Worm (Caenorhabditis elegans) whole organism, L1 larva: ENCODE results near the gene wrt-6.

ENCODE experiments used
- C16A3.4 ChIP-seq: fragments of 150-350 bp; optimal IDR thresholded peaks from 2 replicates; lab custom pipeline; 2014; ENCODE audit warnings: missing biosample characterization, missing genetic modification characterization
- C34B4.2 ChIP-seq: sonication (generic microtip); optimal IDR thresholded peaks from 2 replicates; lab custom pipeline; 2017; ENCODE audit warnings: mild to moderate bottlenecking, missing genetic modification characterization, missing compliant biosample characterization
- F16B12.6 ChIP-seq: fragments of 150-350 bp; optimal IDR thresholded peaks from 2 replicates; lab custom pipeline; 2014; ENCODE audit warnings: missing biosample characterization, missing genetic modification characterization
- aha-1 ChIP-seq: fragments of 150-350 bp; optimal IDR thresholded peaks from 2 replicates; lab custom pipeline; 2014; ENCODE audit warnings: missing biosample characterization, missing genetic modification characterization
- alr-1 ChIP-seq: fragments of 200-800 bp; sonication (Bioruptor generic); optimal IDR thresholded peaks from 2 replicates; lab custom pipeline; 2018; ENCODE audit warnings: borderline replicate concordance, mild to moderate bottlenecking, missing genetic modification characterization, missing compliant biosample characterization
- aly-2 ChIP-seq: fragments of 150-350 bp; optimal IDR thresholded peaks from 2 replicates; lab custom pipeline; 2014; ENCODE audit warnings: missing biosample characterization, missing genetic modification characterization
- ceh-63 ChIP-seq: fragments of 200-800 bp; sonication (Bioruptor generic); optimal IDR thresholded peaks from 2 replicates; lab custom pipeline; 2018; ENCODE audit warnings: mild to moderate bottlenecking, missing genetic modification characterization, missing compliant biosample characterization
- ceh-8 ChIP-seq: fragments of 200-800 bp; sonication (Bioruptor generic); optimal IDR thresholded peaks from 2 replicates; lab custom pipeline; 2018; ENCODE audit warnings: mild to moderate bottlenecking, missing genetic modification characterization, moderate library complexity, missing compliant biosample characterization
- ceh-90 ChIP-seq: sonication (generic microtip); optimal IDR thresholded peaks from 2 replicates; lab custom pipeline; 2016; ENCODE audit warnings: missing genetic modification characterization, missing compliant biosample characterization
- dpl-1 ChIP-seq, 3 experiments: fragments of 150-350 bp in 2 of 3; sonication (generic microtip) in 1 of 3; optimal IDR thresholded peaks; 2 replicates each; lab custom pipeline; 2014 to 2017; ENCODE audit warnings: missing biosample characterization in 3 of 3, missing genetic modification characterization in 3 of 3, missing genetic modification reagents in 3 of 3
- efl-1 ChIP-seq, 4 experiments: fragments of 150-350 bp; optimal IDR thresholded peaks in 3 of 4; peaks in 1 of 4; 1 replicate in 1 of 4; 2 replicates in 3 of 4; lab custom pipeline; 2014; ENCODE audit warnings: missing biosample characterization in 2 of 4, missing genetic modification characterization in 2 of 4, missing genetic modification reagents in 2 of 4
- elt-3 ChIP-seq, 6 experiments: fragments of 150-350 bp in 1 of 6; sonication (generic microtip); optimal IDR thresholded peaks; 2 replicates each; lab custom pipeline; 2017 to 2018; ENCODE audit warnings: missing biosample characterization in 6 of 6, missing genetic modification characterization in 6 of 6, inconsistent platforms in 1 of 6
- fkh-10 ChIP-seq: sonication (generic microtip); optimal IDR thresholded peaks from 2 replicates; lab custom pipeline; 2017; ENCODE audit warnings: missing biosample characterization, missing genetic modification reagents, missing genetic modification characterization
- fkh-4 ChIP-seq: sonication (generic microtip); optimal IDR thresholded peaks from 2 replicates; lab custom pipeline; 2016; ENCODE audit warnings: missing compliant biosample characterization, missing genetic modification characterization, borderline replicate concordance
- hlh-17 ChIP-seq: fragments of 200-800 bp; sonication (Bioruptor generic); optimal IDR thresholded peaks from 2 replicates; lab custom pipeline; 2018; ENCODE audit warnings: missing genetic modification characterization, mild to moderate bottlenecking, missing compliant biosample characterization, moderate library complexity, borderline replicate concordance
- hlh-4 ChIP-seq: sonication (generic microtip); optimal IDR thresholded peaks from 2 replicates; lab custom pipeline; 2016; ENCODE audit warnings: mild to moderate bottlenecking, missing genetic modification characterization, missing compliant biosample characterization
- hpl-2 ChIP-seq: fragments of 150-350 bp; optimal IDR thresholded peaks from 2 replicates; lab custom pipeline; 2014; ENCODE audit warnings: missing biosample characterization, missing genetic modification reagents, missing genetic modification characterization
- jun-1 ChIP-seq: fragments of 150-350 bp; optimal IDR thresholded peaks from 2 replicates; lab custom pipeline; 2014; ENCODE audit warnings: missing biosample characterization, missing genetic modification reagents, missing genetic modification characterization
- lin-13 ChIP-seq: fragments of 150-350 bp; optimal IDR thresholded peaks from 2 replicates; lab custom pipeline; 2014; ENCODE audit warnings: missing biosample characterization, missing genetic modification reagents, missing genetic modification characterization
- lin-14 ChIP-seq: fragments of 200-800 bp; sonication (Bioruptor generic); optimal IDR thresholded peaks from 2 replicates; lab custom pipeline; 2018; ENCODE audit warnings: mild to moderate bottlenecking, missing genetic modification characterization, moderate library complexity, missing compliant biosample characterization
- lin-15B ChIP-seq: fragments of 150-350 bp; sonication (generic microtip); optimal IDR thresholded peaks from 3 replicates; lab custom pipeline; 2014; ENCODE audit warnings: missing biosample characterization, missing genetic modification characterization
- lin-39 ChIP-seq: fragments of 150-350 bp; optimal IDR thresholded peaks from 2 replicates; lab custom pipeline; 2014; ENCODE audit warnings: missing biosample characterization, missing genetic modification reagents, missing genetic modification characterization
- mdl-1 ChIP-seq, 2 experiments: fragments of 150-350 bp; optimal IDR thresholded peaks; 2 replicates each; lab custom pipeline; 2014 to 2017; ENCODE audit warnings: missing biosample characterization in 2 of 2, missing genetic modification characterization in 2 of 2, inconsistent platforms in 1 of 2
- mep-1 ChIP-seq: fragments of 150-350 bp; optimal IDR thresholded peaks from 2 replicates; lab custom pipeline; 2014; ENCODE audit warnings: missing biosample characterization, missing genetic modification characterization
- nhr-11 ChIP-seq: fragments of 150-350 bp; optimal IDR thresholded peaks from 2 replicates; lab custom pipeline; 2014; ENCODE audit warnings: missing biosample characterization, missing genetic modification characterization
- nhr-12 ChIP-seq: sonication (generic microtip); optimal IDR thresholded peaks from 2 replicates; lab custom pipeline; 2017; ENCODE audit warnings: missing biosample characterization, missing genetic modification characterization
- nhr-19 ChIP-seq: fragments of 200-800 bp; sonication (Bioruptor generic); conservative IDR thresholded peaks from 2 replicates; pipeline ENCODE4 v1.3.6; 2022; ENCODE audit warnings: missing genetic modification characterization, missing compliant biosample characterization
- nhr-20 ChIP-seq: sonication (generic microtip); optimal IDR thresholded peaks from 2 replicates; lab custom pipeline; 2016; ENCODE audit warnings: mild to moderate bottlenecking, missing genetic modification characterization, missing compliant biosample characterization
- nhr-28 ChIP-seq: fragments of 150-350 bp; optimal IDR thresholded peaks from 2 replicates; lab custom pipeline; 2014; ENCODE audit warnings: missing biosample characterization, missing genetic modification characterization
- nhr-71 ChIP-seq: sonication (generic microtip); optimal IDR thresholded peaks from 2 replicates; lab custom pipeline; 2016; ENCODE audit warnings: mild to moderate bottlenecking, missing genetic modification characterization, moderate library complexity, missing compliant biosample characterization
- nhr-76 ChIP-seq: sonication (generic microtip); optimal IDR thresholded peaks from 2 replicates; lab custom pipeline; 2017; ENCODE audit warnings: missing biosample characterization, missing genetic modification characterization
- nhr-77 ChIP-seq: fragments of 150-350 bp; optimal IDR thresholded peaks from 2 replicates; lab custom pipeline; 2014; ENCODE audit warnings: missing biosample characterization, missing genetic modification characterization
- nhr-84 ChIP-seq: sonication (generic microtip); optimal IDR thresholded peaks from 2 replicates; lab custom pipeline; 2017; ENCODE audit warnings: missing biosample characterization, missing genetic modification characterization
- pax-3 ChIP-seq: fragments of 200-800 bp; sonication (Bioruptor generic); optimal IDR thresholded peaks from 2 replicates; lab custom pipeline; 2018; ENCODE audit warnings: mild to moderate bottlenecking, missing genetic modification characterization, moderate library complexity, missing compliant biosample characterization
- pqm-1 ChIP-seq: sonication (generic microtip); optimal IDR thresholded peaks from 3 replicates; lab custom pipeline; 2017; ENCODE audit warnings: missing biosample characterization, missing genetic modification characterization
- rnt-1 ChIP-seq: sonication (generic microtip); optimal IDR thresholded peaks from 2 replicates; lab custom pipeline; 2016; ENCODE audit warnings: mild to moderate bottlenecking, missing genetic modification characterization, moderate library complexity, missing compliant biosample characterization
- snpc-4 ChIP-seq: fragments of 150-350 bp; optimal IDR thresholded peaks from 2 replicates; lab custom pipeline; 2014; ENCODE audit warnings: missing biosample characterization, missing genetic modification characterization
- snu-23 ChIP-seq: sonication (generic microtip); optimal IDR thresholded peaks from 2 replicates; lab custom pipeline; 2016; ENCODE audit warnings: missing genetic modification characterization, missing compliant biosample characterization
- sptf-1 ChIP-seq: fragments of 150-350 bp; optimal IDR thresholded peaks from 2 replicates; lab custom pipeline; 2014; ENCODE audit warnings: missing biosample characterization, missing genetic modification characterization
- sup-37 ChIP-seq: fragments of 200-800 bp; sonication (Bioruptor generic); optimal IDR thresholded peaks from 2 replicates; lab custom pipeline; 2018; ENCODE audit warnings: mild to moderate bottlenecking, missing genetic modification characterization, missing compliant biosample characterization
- tbx-2 ChIP-seq: sonication (generic microtip); optimal IDR thresholded peaks from 2 replicates; lab custom pipeline; 2016; ENCODE audit warnings: missing genetic modification characterization, missing compliant biosample characterization
- unc-130 ChIP-seq: fragments of 150-350 bp; optimal IDR thresholded peaks from 2 replicates; lab custom pipeline; 2017; ENCODE audit warnings: missing biosample characterization, missing genetic modification characterization, inconsistent platforms
- unc-30 ChIP-seq: sonication (generic microtip); optimal IDR thresholded peaks from 2 replicates; lab custom pipeline; 2017; ENCODE audit warnings: missing biosample characterization, missing genetic modification characterization
- unc-86 ChIP-seq: sonication (generic microtip); optimal IDR thresholded peaks from 2 replicates; lab custom pipeline; 2016; ENCODE audit warnings: missing genetic modification characterization, missing compliant biosample characterization
- vab-15 ChIP-seq: sonication (generic microtip); optimal IDR thresholded peaks from 2 replicates; lab custom pipeline; 2017; ENCODE audit warnings: missing genotype, mild to moderate bottlenecking, missing genetic modification characterization, missing compliant biosample characterization
- xbp-1 ChIP-seq: sonication (generic microtip); optimal IDR thresholded peaks from 2 replicates; lab custom pipeline; 2016; ENCODE audit warnings: missing genetic modification characterization, missing compliant biosample characterization
- ztf-4 ChIP-seq: fragments of 150-350 bp; optimal IDR thresholded peaks from 2 replicates; lab custom pipeline; 2014; ENCODE audit warnings: missing biosample characterization, missing genetic modification characterization

Gene wrt-6

ce11 chrX:3446011-3446410 lies 34.0 kb upstream of the wrt-6 start, which contains the start of gene ZK813.1:
Gene ZK813.1, plus strand, starts transcription at chrX:3446311.
- TF ChIP-seq hlh-4 (tag; lab: Kevin White, UChicago), result no peak
- no peak for TF ChIP-seq alr-1 (tag; lab: Kevin White, UChicago)
- TF ChIP-seq ceh-8 (GFP tag; lab: Kevin White, UChicago), result no peak
- no peak for TF ChIP-seq C34B4.2 (tag; lab: Kevin White, UChicago)
- TF ChIP-seq vab-15 (tag; lab: Kevin White, UChicago), result no peak
- TF ChIP-seq sup-37, result no peak
- no peak for TF ChIP-seq ceh-63 (GFP tag; lab: Kevin White, UChicago)
- no peak for TF ChIP-seq lin-13 (GFP tag; lab: Kevin White, UChicago)
- TF ChIP-seq unc-30 (tag; lab: Kevin White, UChicago), result no peak
- TF ChIP-seq nhr-11, result no peak
- no peak for TF ChIP-seq aly-2 (tag; lab: Kevin White, UChicago)
- no peak for TF ChIP-seq lin-14 (GFP tag; lab: Kevin White, UChicago)
- no peak for TF ChIP-seq nhr-84
- no peak for TF ChIP-seq elt-3 (tag; optimal IDR thresholded peaks at IDR 0.05; lab: Kevin White, UChicago)
- no peak for TF ChIP-seq xbp-1 (tag; lab: Kevin White, UChicago)
- no peak for TF ChIP-seq nhr-77 (tag; lab: Kevin White, UChicago)
- no peak for TF ChIP-seq snu-23
- no peak for TF ChIP-seq pax-3
- TF ChIP-seq pqm-1 (tag; lab: Kevin White, UChicago), result no peak

- TF ChIP-seq ceh-90 (tag; lab: Kevin White, UChicago), result no peak
- no peak for TF ChIP-seq aha-1
- TF ChIP-seq C16A3.4 (tag; lab: Kevin White, UChicago), result no peak
- TF ChIP-seq pqm-1 (tag; lab: Kevin White, UChicago), result no peak
- no peak for TF ChIP-seq xbp-1 (tag; lab: Kevin White, UChicago)
- TF ChIP-seq lin-39, result no peak
- TF ChIP-seq hpl-2 (GFP tag; lab: Kevin White, UChicago), result no peak
- no peak for TF ChIP-seq mdl-1 (tag; optimal IDR thresholded peaks at IDR 0.05; lab: Kevin White, UChicago)
- no peak for TF ChIP-seq dpl-1 (GFP tag; optimal IDR thresholded peaks at IDR 0.05; lab: Kevin White, UChicago)
- TF ChIP-seq F16B12.6 (tag; lab: Kevin White, UChicago), result no peak
- TF ChIP-seq tbx-2, result no peak
- no peak for TF ChIP-seq aly-2 (tag; lab: Kevin White, UChicago)
- no peak for TF ChIP-seq mep-1
- TF ChIP-seq hlh-17 (GFP tag; lab: Kevin White, UChicago), result no peak
- TF ChIP-seq efl-1 (optimal IDR thresholded peaks at IDR 0.05; lab: Kevin White, UChicago), result no peak
- no peak for TF ChIP-seq efl-1 (GFP tag; optimal IDR thresholded peaks at IDR 0.05 in 1 of 2; lab: Kevin White, UChicago)
- TF ChIP-seq rnt-1 (tag; lab: Kevin White, UChicago), result no peak
Measured at ce11 chrX:3451122-3451521, 28.9 kb upstream of the wrt-6 start, which contains the start of gene ZK813.5. Gene ZK813.5, minus strand, starts transcription at chrX:3451222.

ce11 chrX:3453870-3454269 lies 26.2 kb upstream of the wrt-6 start:
- TF ChIP-seq hpl-2 (GFP tag; lab: Kevin White, UChicago), result no peak
- TF ChIP-seq ceh-90 (tag; lab: Kevin White, UChicago), result no peak
- TF ChIP-seq nhr-19, result no peak
- TF ChIP-seq sptf-1 (tag; lab: Kevin White, UChicago), result no peak
- TF ChIP-seq nhr-12 (tag; lab: Kevin White, UChicago), result no peak
- TF ChIP-seq lin-39, result no peak
- TF ChIP-seq fkh-4 (tag; lab: Kevin White, UChicago), result no peak

ce11 chrX:3455561-3455960 lies 24.5 kb upstream of the wrt-6 start:
- TF ChIP-seq nhr-71 (tag; lab: Kevin White, UChicago), result peak; percentile 47
- no peak for TF ChIP-seq nhr-76 (tag; lab: Kevin White, UChicago)
- TF ChIP-seq ztf-4 (tag; lab: Kevin White, UChicago), result no peak
- TF ChIP-seq alr-1 (tag; lab: Kevin White, UChicago), result no peak
- TF ChIP-seq jun-1 (tag; lab: Kevin White, UChicago), result no peak
- peak; percentile 85 for TF ChIP-seq lin-14 (GFP tag; lab: Kevin White, UChicago)
- no peak for TF ChIP-seq unc-130 (tag; lab: Kevin White, UChicago)
- TF ChIP-seq hlh-4 (tag; lab: Kevin White, UChicago), result no peak
- TF ChIP-seq nhr-19, result no peak
- TF ChIP-seq snpc-4 (tag; lab: Kevin White, UChicago), result no peak
- peak; percentile 62 for TF ChIP-seq rnt-1 (tag; lab: Kevin White, UChicago)
- no peak for TF ChIP-seq unc-86 (tag; lab: Kevin White, UChicago)
- no peak for TF ChIP-seq lin-15B (tag; lab: Kevin White, UChicago)
- TF ChIP-seq fkh-10 (GFP tag; lab: Kevin White, UChicago), result no peak
- TF ChIP-seq dpl-1 (GFP tag; optimal IDR thresholded peaks at IDR 0.05; lab: Kevin White, UChicago), result no peak
- TF ChIP-seq nhr-28, result no peak
- no peak for TF ChIP-seq nhr-20
- TF ChIP-seq fkh-4 (tag; lab: Kevin White, UChicago), result no peak
- TF ChIP-seq sptf-1 (tag; lab: Kevin White, UChicago), result no peak
- no peak for TF ChIP-seq elt-3 (tag; optimal IDR thresholded peaks at IDR 0.05; lab: Kevin White, UChicago)
